Fruit fly (Drosophila melanogaster): ENCODE results near the gene bip1.

Gene bip1

dm6 chr3L:8028493-8029193 is 29.9 kb downstream of the bip1 start (continued):
- TF ChIP-seq CG33213 (GFP tag; optimal IDR thresholded peaks at IDR 0.05) (no peak), MBD-R2 (GFP tag; IDR thresholded peaks at IDR 0.05) (no peak), YL-1 (GFP tag; optimal IDR thresholded peaks at IDR 0.05) (no peak), Bteb2 (GFP tag; optimal IDR thresholded peaks at IDR 0.05) (no peak), knrl (GFP tag; IDR thresholded peaks at IDR 0.05; ENCODE audit: partially characterized antibody) (peak; percentile 40; the same call in 2 of the 3 replicates), exex (tag; optimal IDR thresholded peaks at IDR 0.05) (peak; percentile 75), CG8944 (GFP tag; optimal IDR thresholded peaks at IDR 0.05) (no peak), CG12942 (GFP tag; optimal IDR thresholded peaks at IDR 0.05) (no peak), chn (GFP tag; optimal IDR thresholded peaks at IDR 0.05) (no peak), CG14441 (GFP tag; IDR thresholded peaks at IDR 0.05) (peak; percentile 10; the same call in 1 of the 2 replicates), disco-r (GFP tag; optimal IDR thresholded peaks at IDR 0.05) (no peak), CG9609 (GFP tag; optimal IDR thresholded peaks at IDR 0.05) (no peak), Hr78 (GFP tag; optimal IDR thresholded peaks at IDR 0.05) (peak in 1 of 2 experiments; percentile 25), ro (GFP tag; IDR thresholded peaks at IDR 0.05) (no peak), tna (GFP tag; IDR thresholded peaks at IDR 0.05; ENCODE audit: partially characterized antibody) (peak; percentile 76), CG11456 (GFP tag; IDR thresholded peaks at IDR 0.05) (no peak), Med (GFP tag) (peak; percentile 55), Gug (GFP tag; IDR thresholded peaks at IDR 0.05) (no peak), CG6654 (GFP tag; optimal IDR thresholded peaks at IDR 0.05) (no peak), Lpt (GFP tag; optimal IDR thresholded peaks at IDR 0.05) (no peak), CG43689 (GFP tag; IDR thresholded peaks at IDR 0.05) (no peak), D19B (GFP tag; optimal IDR thresholded peaks at IDR 0.05) (no peak), CG13894 (tag; optimal IDR thresholded peaks at IDR 0.05) (no peak), yki (optimal IDR thresholded peaks at IDR 0.05) (no peak), tll (GFP tag; optimal IDR thresholded peaks at IDR 0.05) (no peak), nau (GFP tag; optimal IDR thresholded peaks at IDR 0.05) (no peak), CG11398 (GFP tag; optimal IDR thresholded peaks at IDR 0.05) (no peak), B-H1 (GFP tag; IDR thresholded peaks at IDR 0.05) (no peak), psq (GFP tag; optimal IDR thresholded peaks at IDR 0.05) (no peak), ttk (GFP tag; IDR thresholded peaks at IDR 0.05) (no peak), sens-2 (GFP tag; IDR thresholded peaks at IDR 0.05) (0 out of 2 replicates have a peak, but pooled peaks have one; percentile 4), CG2678 (tag; optimal IDR thresholded peaks at IDR 0.05) (no peak), CG4282 (GFP tag; optimal IDR thresholded peaks at IDR 0.05) (no peak), MTF-1 (GFP tag; optimal IDR thresholded peaks at IDR 0.05; ENCODE audit: borderline replicate concordance) (no peak), dmrt99B (tag; optimal IDR thresholded peaks at IDR 0.05) (no peak), CG6272 (GFP tag; IDR thresholded peaks at IDR 0.05) (no peak), CG31441 (GFP tag; IDR thresholded peaks at IDR 0.05) (no peak), BtbVII (GFP tag; optimal IDR thresholded peaks at IDR 0.05) (no peak), CG2199 (GFP tag; IDR thresholded peaks at IDR 0.05) (no peak), HLH54F (GFP tag; optimal IDR thresholded peaks at IDR 0.05) (no peak), Hr51 (GFP tag; optimal IDR thresholded peaks at IDR 0.05) (no peak), mld (GFP tag; IDR thresholded peaks at IDR 0.05; ENCODE audit: partially characterized antibody) (peak; percentile 70; the same call in 2 of the 3 replicates), CG13624 (GFP tag; optimal IDR thresholded peaks at IDR 0.05) (no peak), CG34224 (GFP tag; IDR thresholded peaks at IDR 0.05; ENCODE audit: partially characterized antibody) (peak; percentile 49; the same call in 2 of the 3 replicates), ind (GFP tag; optimal IDR thresholded peaks at IDR 0.05) (no peak), CG12769 (tag; optimal IDR thresholded peaks at IDR 0.05) (no peak), pfk (GFP tag; optimal IDR thresholded peaks at IDR 0.05) (no peak), Dbx (GFP tag; IDR thresholded peaks at IDR 0.05) (no peak), CG31224 (GFP tag; IDR thresholded peaks at IDR 0.05) (no peak), tap (tag; optimal IDR thresholded peaks at IDR 0.05) (no peak)
